Fruit fly (Drosophila melanogaster) whole organism, pupa: ENCODE results near the gene CG13667.

Experiments
- CG13204 ChIP-seq: fragments of 200-800 bp; sonication (Bioruptor generic); optimal IDR thresholded peaks from 2 replicates; lab custom pipeline; 2018; ENCODE audit warnings: missing biosample characterization, mild to moderate bottlenecking, missing genetic modification characterization, moderate library complexity
- CG14655 ChIP-seq: fragments of 200-800 bp; sonication (Bioruptor generic); optimal IDR thresholded peaks from 3 replicates; lab custom pipeline; 2017; ENCODE audit warnings: mild to moderate bottlenecking, missing biosample characterization, missing genetic modification reagents, missing genetic modification characterization
- CG17806 ChIP-seq: fragments of 200-800 bp; sonication (Bioruptor generic); optimal IDR thresholded peaks from 2 replicates; lab custom pipeline; 2018; ENCODE audit warnings: missing biosample characterization, mild to moderate bottlenecking, missing genetic modification characterization, moderate library complexity
- CG32121 ChIP-seq: fragments of 200-800 bp; sonication (Bioruptor generic); IDR thresholded peaks from 2 replicates; pipeline ENCODE4 v1.3.6; 2022; ENCODE audit warnings: missing biosample characterization, missing genetic modification characterization
- CG34367 ChIP-seq: fragments of 200-800 bp; sonication (Bioruptor generic); optimal IDR thresholded peaks from 2 replicates; lab custom pipeline; 2018; ENCODE audit warnings: missing biosample characterization, mild to moderate bottlenecking, missing genetic modification characterization
- CG4496 ChIP-seq: fragments of 200-800 bp; sonication (Bioruptor generic); IDR thresholded peaks from 3 replicates; pipeline ENCODE4 v1.3.6; 2022; ENCODE audit warnings: missing biosample characterization, missing genetic modification characterization
- CG8301 ChIP-seq: fragments of 200-800 bp; sonication (Bioruptor generic); optimal IDR thresholded peaks from 2 replicates; lab custom pipeline; 2018; ENCODE audit warnings: missing biosample characterization, mild to moderate bottlenecking, missing genetic modification characterization
- CG9948 ChIP-seq: fragments of 200-800 bp; sonication (Bioruptor generic); optimal IDR thresholded peaks from 2 replicates; lab custom pipeline; 2018; ENCODE audit warnings: missing biosample characterization, mild to moderate bottlenecking, missing genetic modification characterization, moderate library complexity
- Pif1A ChIP-seq: fragments of 200-800 bp; sonication (Bioruptor generic); optimal IDR thresholded peaks from 3 replicates; lab custom pipeline; 2016; ENCODE audit warnings: missing biosample characterization, missing genetic modification characterization
- Pif1B ChIP-seq: fragments of 200-800 bp; sonication (Bioruptor generic); optimal IDR thresholded peaks from 3 replicates; lab custom pipeline; 2016; ENCODE audit warnings: missing biosample characterization, missing genetic modification characterization
- gl ChIP-seq: fragments of 200-800 bp; sonication (Bioruptor generic); optimal IDR thresholded peaks from 2 replicates; lab custom pipeline; 2018; ENCODE audit warnings: missing biosample characterization, mild to moderate bottlenecking, missing genetic modification characterization
- rn ChIP-seq: fragments of 200-800 bp; sonication (Bioruptor generic); IDR thresholded peaks from 2 replicates; pipeline ENCODE4 v1.3.6; 2022; ENCODE audit warnings: missing biosample characterization, missing genetic modification characterization

dm6 chr3L:8394132-8394531 is 11.1 kb upstream of the CG13667 start:
- TF ChIP-seq CG34367 (tag; lab: Kevin White, UChicago) (no peak), CG14655 (GFP tag; lab: Kevin White, UChicago) (no peak), CG9948 (no peak), CG17806 (tag; lab: Kevin White, UChicago) (no peak), rn (GFP tag; lab: Robert Waterston, UW) (no peak), gl (tag; lab: Kevin White, UChicago) (no peak), Pif1B (GFP tag; lab: Kevin White, UChicago) (no peak), CG8301 (tag; lab: Kevin White, UChicago) (no peak), CG4496 (GFP tag; lab: Robert Waterston, UW) (no peak), CG32121 (GFP tag; lab: Robert Waterston, UW) (no peak), CG13204 (GFP tag; lab: Kevin White, UChicago) (no peak), Pif1A (GFP tag; lab: Kevin White, UChicago) (no peak)
